Worm (Caenorhabditis elegans) whole organism, L2 larva: ENCODE measurements around the gene ZK1128.1.

Source experiments
- F13H6.1 ChIP-seq: sonication (generic microtip); optimal IDR thresholded peaks from 2 replicates; lab custom pipeline; 2016; ENCODE audit warnings: missing genetic modification characterization, missing compliant biosample characterization
- R02D3.7 ChIP-seq: fragments of 150-350 bp; optimal IDR thresholded peaks from 2 replicates; lab custom pipeline; 2014; ENCODE audit warnings: missing biosample characterization, missing genetic modification characterization
- Y55F3AM.14 ChIP-seq: fragments of 200-800 bp; sonication (Bioruptor generic); optimal IDR thresholded peaks from 2 replicates; lab custom pipeline; 2018; ENCODE audit warnings: mild to moderate bottlenecking, missing genetic modification characterization, missing compliant biosample characterization
- ZK546.5 ChIP-seq: sonication (generic microtip); optimal IDR thresholded peaks from 2 replicates; lab custom pipeline; 2017; ENCODE audit warnings: missing biosample characterization, missing genetic modification characterization
- aly-2 ChIP-seq: fragments of 150-350 bp; optimal IDR thresholded peaks from 2 replicates; lab custom pipeline; 2014; ENCODE audit warnings: missing biosample characterization, missing genetic modification characterization
- ama-1 ChIP-seq: fragments of 150-350 bp; optimal IDR thresholded peaks from 2 replicates; lab custom pipeline; 2018; ENCODE audit warnings: inconsistent platforms
- blmp-1 ChIP-seq: sonication (generic microtip); optimal IDR thresholded peaks from 2 replicates; lab custom pipeline; 2017; ENCODE audit warnings: missing genetic modification characterization, mild to moderate bottlenecking, missing compliant biosample characterization, antibody characterized with exemption, moderate library complexity; ENCODE audit not compliant: insufficient read depth
- ceh-16 ChIP-seq: fragments of 150-350 bp; optimal IDR thresholded peaks from 2 replicates; lab custom pipeline; 2014; ENCODE audit warnings: missing biosample characterization, missing genetic modification characterization
- crh-2 ChIP-seq: sonication (generic microtip); optimal IDR thresholded peaks from 2 replicates; lab custom pipeline; 2017; ENCODE audit warnings: missing biosample characterization, missing genetic modification characterization
- dmd-4 ChIP-seq: sonication (generic microtip); optimal IDR thresholded peaks from 2 replicates; lab custom pipeline; 2017; ENCODE audit warnings: missing biosample characterization, missing genetic modification characterization
- elt-1 ChIP-seq: fragments of 150-350 bp; optimal IDR thresholded peaks from 2 replicates; lab custom pipeline; 2014; ENCODE audit warnings: missing biosample characterization, missing genetic modification characterization
- elt-3 ChIP-seq: sonication (generic microtip); optimal IDR thresholded peaks from 2 replicates; lab custom pipeline; 2017; ENCODE audit warnings: missing biosample characterization, missing genetic modification characterization
- gmeb-1 ChIP-seq: fragments of 150-350 bp; optimal IDR thresholded peaks from 2 replicates; lab custom pipeline; 2014; ENCODE audit warnings: missing biosample characterization, missing genetic modification characterization
- lin-13 ChIP-seq: fragments of 150-350 bp; optimal IDR thresholded peaks from 2 replicates; lab custom pipeline; 2014; ENCODE audit warnings: missing biosample characterization, missing genetic modification reagents, missing genetic modification characterization
- lsy-2 ChIP-seq, 2 experiments: fragments of 150-350 bp in 1 of 2; sonication (generic microtip) in 1 of 2; optimal IDR thresholded peaks; 2 replicates each; lab custom pipeline; 2014 to 2017; ENCODE audit warnings: missing biosample characterization in 2 of 2, missing genetic modification characterization in 2 of 2
- mab-5 ChIP-seq: fragments of 150-350 bp; optimal IDR thresholded peaks from 2 replicates; lab custom pipeline; 2014; ENCODE audit warnings: missing biosample characterization, missing genetic modification characterization
- mbf-1 ChIP-seq: sonication (generic microtip); optimal IDR thresholded peaks from 2 replicates; lab custom pipeline; 2017; ENCODE audit warnings: missing biosample characterization, missing genetic modification characterization
- nhr-10 ChIP-seq: sonication (generic microtip); optimal IDR thresholded peaks from 2 replicates; lab custom pipeline; 2017; ENCODE audit warnings: missing biosample characterization, missing genetic modification characterization
- nhr-11 ChIP-seq: fragments of 150-350 bp; optimal IDR thresholded peaks from 2 replicates; lab custom pipeline; 2014; ENCODE audit warnings: missing biosample characterization, missing genetic modification characterization
- nhr-12 ChIP-seq: fragments of 150-350 bp; optimal IDR thresholded peaks from 2 replicates; lab custom pipeline; 2014; ENCODE audit warnings: missing biosample characterization, missing genetic modification characterization
- nhr-129 ChIP-seq: fragments of 150-350 bp; optimal IDR thresholded peaks from 2 replicates; lab custom pipeline; 2014; ENCODE audit warnings: missing biosample characterization, missing genetic modification characterization
- nhr-21 ChIP-seq: fragments of 150-350 bp; optimal IDR thresholded peaks from 2 replicates; lab custom pipeline; 2014; ENCODE audit warnings: missing biosample characterization, missing genetic modification characterization
- nhr-23 ChIP-seq: fragments of 150-350 bp; optimal IDR thresholded peaks from 2 replicates; lab custom pipeline; 2014; ENCODE audit warnings: missing biosample characterization, missing genetic modification reagents, missing genetic modification characterization
- nhr-25 ChIP-seq: fragments of 150-350 bp; sonication (generic microtip); optimal IDR thresholded peaks from 3 replicates; lab custom pipeline; 2014; ENCODE audit warnings: missing biosample characterization, missing genetic modification characterization
- nhr-6 ChIP-seq: fragments of 150-350 bp; optimal IDR thresholded peaks from 2 replicates; lab custom pipeline; 2014; ENCODE audit warnings: missing biosample characterization, missing genetic modification characterization
- nhr-77 ChIP-seq: fragments of 150-350 bp; optimal IDR thresholded peaks from 2 replicates; lab custom pipeline; 2014; ENCODE audit warnings: missing biosample characterization, missing genetic modification characterization
- peb-1 ChIP-seq: fragments of 150-350 bp; optimal IDR thresholded peaks from 2 replicates; lab custom pipeline; 2014; ENCODE audit warnings: missing biosample characterization, missing genetic modification characterization
- skn-1 ChIP-seq: sonication (generic microtip); optimal IDR thresholded peaks from 2 replicates; lab custom pipeline; 2017; ENCODE audit warnings: missing biosample characterization, missing genetic modification characterization
- sma-3 ChIP-seq: sonication (generic microtip); optimal IDR thresholded peaks from 2 replicates; lab custom pipeline; 2016; ENCODE audit warnings: missing genetic modification reagents, missing genetic modification characterization, missing compliant biosample characterization
- sma-9 ChIP-seq, 2 experiments: fragments of 150-350 bp in 1 of 2; sonication (generic microtip) in 1 of 2; optimal IDR thresholded peaks; 2 replicates each; lab custom pipeline; 2014 to 2016; ENCODE audit warnings: missing genetic modification characterization in 2 of 2, mild to moderate bottlenecking in 1 of 2, missing biosample characterization in 1 of 2, missing compliant biosample characterization in 1 of 2, missing genetic modification reagents in 1 of 2, moderate library complexity in 1 of 2
- snpc-4 ChIP-seq: fragments of 150-350 bp; optimal IDR thresholded peaks from 2 replicates; lab custom pipeline; 2014; ENCODE audit warnings: missing biosample characterization, missing genetic modification characterization
- unc-39 ChIP-seq: fragments of 150-350 bp; optimal IDR thresholded peaks from 2 replicates; lab custom pipeline; 2014; ENCODE audit warnings: missing biosample characterization, missing genetic modification characterization
- unc-55 ChIP-seq: fragments of 150-350 bp; sonication (generic microtip); optimal IDR thresholded peaks from 3 replicates; lab custom pipeline; 2014; ENCODE audit warnings: missing biosample characterization, missing genetic modification reagents, missing genetic modification characterization
- unc-62 ChIP-seq: fragments of 150-350 bp; optimal IDR thresholded peaks from 2 replicates; lab custom pipeline; 2014; ENCODE audit warnings: missing biosample characterization, missing genetic modification reagents, missing genetic modification characterization
- ztf-11 ChIP-seq: sonication (generic microtip); optimal IDR thresholded peaks from 2 replicates; lab custom pipeline; 2017; ENCODE audit warnings: missing biosample characterization, missing genetic modification characterization
- ztf-4 ChIP-seq: fragments of 150-350 bp; optimal IDR thresholded peaks from 2 replicates; lab custom pipeline; 2014; ENCODE audit warnings: missing biosample characterization, missing genetic modification characterization

The ZK1128.1 gene

DNA sequence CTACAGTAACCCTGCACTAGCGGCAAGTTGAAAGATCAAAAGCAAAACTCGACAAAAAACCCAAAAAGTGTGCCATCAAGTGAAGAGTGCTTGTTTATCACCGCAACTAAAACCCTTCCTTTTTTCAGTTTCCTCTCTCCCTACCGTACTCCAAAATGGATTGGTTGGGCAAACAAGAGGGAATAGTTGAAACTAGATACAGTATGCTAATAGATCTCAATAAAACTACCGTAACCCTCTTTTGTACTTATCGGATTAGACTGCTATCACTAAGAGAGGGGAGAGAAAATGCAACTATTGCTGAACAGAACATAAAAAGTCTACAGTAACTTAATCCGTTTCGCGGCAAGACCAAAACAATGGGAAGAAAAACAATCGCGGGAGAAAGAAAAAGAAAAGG, 19.2 kb downstream of the ZK1128.1 start:
- TF ChIP-seq peb-1 (tag; lab: Kevin White, UChicago) (no peak), lsy-2 (tag; optimal IDR thresholded peaks at IDR 0.05; lab: Kevin White, UChicago) (peak in 1 of 2 experiments; percentile 66)
- TF ChIP-seq, all 48 proteins: peak for 1

DNA sequence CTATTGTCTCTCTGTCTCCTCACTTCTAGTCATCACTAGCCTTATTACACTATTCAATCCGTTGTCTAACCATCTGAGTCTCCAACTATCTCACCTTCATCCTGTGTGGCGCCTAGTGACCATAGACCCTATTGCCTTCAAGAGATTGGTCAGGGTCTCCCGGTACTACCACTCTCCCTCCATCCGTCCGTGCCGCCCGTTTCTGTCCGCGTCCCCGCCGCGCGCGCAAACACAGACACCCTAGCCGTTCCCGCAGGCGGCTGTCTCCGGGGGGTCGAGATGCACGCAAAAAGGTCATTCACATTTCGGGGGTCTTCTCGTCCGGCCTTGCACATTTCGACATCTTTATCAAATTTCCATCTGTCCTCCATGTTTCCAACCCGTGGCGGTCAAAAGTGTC, 20.0 kb downstream of the ZK1128.1 start:
- TF ChIP-seq sma-3 (peak; percentile 20), mbf-1 (tag; lab: Kevin White, UChicago) (no peak), elt-3 (no peak), nhr-25 (peak; percentile 43), nhr-21 (tag; lab: Kevin White, UChicago) (peak; percentile 55), unc-55 (no peak), sma-9 (GFP tag; optimal IDR thresholded peaks at IDR 0.05; lab: Kevin White, UChicago) (peak; percentile 19), sma-9 (tag; optimal IDR thresholded peaks at IDR 0.05; lab: Kevin White, UChicago) (no peak), nhr-77 (tag; lab: Kevin White, UChicago) (no peak), F13H6.1 (tag; lab: Kevin White, UChicago) (peak; percentile 54), aly-2 (no peak), lin-13 (GFP tag; lab: Kevin White, UChicago) (no peak), ztf-11 (tag; lab: Kevin White, UChicago) (no peak), nhr-10 (tag; lab: Kevin White, UChicago) (no peak), lsy-2 (tag; optimal IDR thresholded peaks at IDR 0.05; lab: Kevin White, UChicago) (peak in 1 of 2 experiments; percentile 47), mab-5 (tag; lab: Kevin White, UChicago) (no peak), ceh-16 (tag; lab: Kevin White, UChicago) (peak; percentile 51), gmeb-1 (no peak)

- TF ChIP-seq sma-9 (GFP tag; optimal IDR thresholded peaks at IDR 0.05; lab: Kevin White, UChicago) (no peak), sma-9 (tag; optimal IDR thresholded peaks at IDR 0.05; lab: Kevin White, UChicago) (no peak), lin-13 (GFP tag; lab: Kevin White, UChicago) (peak; percentile 23), nhr-129 (peak; percentile 21), gmeb-1 (peak; percentile 81), nhr-12 (tag; lab: Kevin White, UChicago) (no peak), elt-1 (tag; lab: Kevin White, UChicago) (no peak), skn-1 (tag; lab: Kevin White, UChicago) (no peak), lsy-2 (tag; optimal IDR thresholded peaks at IDR 0.05; lab: Kevin White, UChicago) (peak in 1 of 2 experiments; percentile 48), dmd-4 (tag; lab: Kevin White, UChicago) (no peak), nhr-77 (tag; lab: Kevin White, UChicago) (no peak), sma-3 (no peak), unc-62 (GFP tag; lab: Kevin White, UChicago) (no peak), unc-55 (peak; percentile 57)
- TF ChIP-seq, all 48 proteins: peak for 5
Observed at ce11 chrIII:10093093-10093492, 21.5 kb downstream of the ZK1128.1 start.

DNA sequence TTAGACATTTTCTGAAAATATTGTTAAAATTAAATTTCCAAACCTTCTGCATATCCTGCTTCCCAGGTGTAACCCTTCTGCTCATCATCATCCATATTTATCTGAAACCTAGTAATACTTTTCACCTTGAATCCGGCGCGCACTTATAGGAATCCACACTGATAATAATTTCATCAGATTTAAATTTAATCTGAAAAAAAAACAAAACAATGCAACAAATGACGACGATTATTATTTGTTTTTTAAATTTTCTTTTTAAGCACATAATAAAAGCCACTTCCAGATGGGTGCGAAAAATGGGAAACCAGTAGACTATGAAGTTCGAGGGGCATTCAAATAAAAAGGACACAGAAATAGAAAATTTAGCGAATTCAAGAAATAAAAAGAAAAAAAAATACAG, 23.9 kb downstream of the ZK1128.1 start, which contains the start of gene gtf-2H2C:
gtf-2H2C (minus strand) TSS at position 101 of the 400 bp plus-strand sequence.
- TF ChIP-seq skn-1 (tag; lab: Kevin White, UChicago), result no peak
- TF ChIP-seq blmp-1, result no peak
- TF ChIP-seq snpc-4, result no peak
- no peak for TF ChIP-seq lin-13 (GFP tag; lab: Kevin White, UChicago)
- no peak for TF ChIP-seq lsy-2 (tag; optimal IDR thresholded peaks at IDR 0.05; lab: Kevin White, UChicago)
- TF ChIP-seq nhr-23 (tag; lab: Kevin White, UChicago), result no peak
- TF ChIP-seq aly-2, result no peak
- TF ChIP-seq sma-3, result no peak
- TF ChIP-seq mbf-1 (tag; lab: Kevin White, UChicago), result no peak
- TF ChIP-seq ama-1 (lab: Kevin White, UChicago), result no peak
- no peak for TF ChIP-seq crh-2 (tag; lab: Kevin White, UChicago)
- no peak for TF ChIP-seq nhr-12 (tag; lab: Kevin White, UChicago)
- no peak for TF ChIP-seq nhr-77 (tag; lab: Kevin White, UChicago)
- TF ChIP-seq ztf-4 (tag; lab: Kevin White, UChicago), result no peak
- TF ChIP-seq ztf-11 (tag; lab: Kevin White, UChicago), result no peak
- no peak for TF ChIP-seq nhr-21 (tag; lab: Kevin White, UChicago)
- TF ChIP-seq peb-1 (tag; lab: Kevin White, UChicago), result no peak
- no peak for TF ChIP-seq R02D3.7 (tag; lab: Kevin White, UChicago)
- no peak for TF ChIP-seq gmeb-1
- no peak for TF ChIP-seq nhr-129
- TF ChIP-seq, all 48 proteins: peak for 0

DNA sequence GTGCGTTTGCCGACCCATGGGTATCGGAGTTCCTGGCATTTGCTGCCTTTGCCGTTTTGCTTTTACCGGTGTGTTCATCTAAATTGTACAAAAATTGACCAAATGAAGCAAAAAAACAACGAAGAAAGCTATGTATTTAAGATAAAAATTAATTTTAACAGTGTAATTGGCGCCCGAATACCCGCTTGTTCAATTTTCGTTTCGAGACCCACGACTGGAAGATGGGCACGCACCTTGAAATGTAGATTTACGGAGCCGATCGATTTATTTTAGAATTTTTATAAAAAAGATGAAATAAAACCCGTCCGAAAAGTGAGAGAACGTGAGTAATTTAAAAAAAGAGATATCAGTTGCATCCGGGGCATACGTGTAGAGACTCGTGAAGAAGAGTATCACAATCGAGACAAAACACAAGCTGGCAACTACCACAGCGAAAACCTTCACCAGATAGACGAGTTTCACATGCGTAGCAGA, 26.0 kb downstream of the ZK1128.1 start, which contains the start of gene hal-2:
hal-2 (minus strand) TSS at position 424 of the 474 bp plus-strand sequence.
- TF ChIP-seq nhr-11 (tag; lab: Kevin White, UChicago), result no peak
- TF ChIP-seq unc-62 (GFP tag; lab: Kevin White, UChicago), result no peak
- no peak for TF ChIP-seq nhr-129
- TF ChIP-seq ztf-11 (tag; lab: Kevin White, UChicago), result no peak
- no peak for TF ChIP-seq lsy-2 (tag; optimal IDR thresholded peaks at IDR 0.05; lab: Kevin White, UChicago)
- no peak for TF ChIP-seq sma-3
- TF ChIP-seq ZK546.5 (tag; lab: Kevin White, UChicago), result no peak
- TF ChIP-seq elt-3, result no peak
- TF ChIP-seq unc-39 (tag; lab: Kevin White, UChicago), result no peak
- TF ChIP-seq nhr-77 (tag; lab: Kevin White, UChicago), result no peak
- TF ChIP-seq nhr-6 (tag; lab: Kevin White, UChicago), result no peak
- TF ChIP-seq snpc-4, result no peak
- TF ChIP-seq Y55F3AM.14 (GFP tag; lab: Kevin White, UChicago), result no peak
- TF ChIP-seq mab-5 (tag; lab: Kevin White, UChicago), result no peak
